Worm (Caenorhabditis elegans) whole organism, L2 larva: ENCODE data around the gene flor-1.

ENCODE experiments used
- alr-1 ChIP-seq: fragments of 150-350 bp; optimal IDR thresholded peaks from 2 replicates; lab custom pipeline; 2014; ENCODE audit warnings: missing biosample characterization, missing genetic modification characterization
- ceh-16 ChIP-seq: fragments of 150-350 bp; optimal IDR thresholded peaks from 2 replicates; lab custom pipeline; 2014; ENCODE audit warnings: missing biosample characterization, missing genetic modification characterization
- gmeb-1 ChIP-seq: fragments of 150-350 bp; optimal IDR thresholded peaks from 2 replicates; lab custom pipeline; 2014; ENCODE audit warnings: missing biosample characterization, missing genetic modification characterization
- mab-5 ChIP-seq: fragments of 150-350 bp; optimal IDR thresholded peaks from 2 replicates; lab custom pipeline; 2014; ENCODE audit warnings: missing biosample characterization, missing genetic modification characterization
- mdl-1 ChIP-seq, 2 experiments: fragments of 150-350 bp in 1 of 2; sonication (generic microtip) in 1 of 2; optimal IDR thresholded peaks; 2 replicates each; lab custom pipeline; 2017; ENCODE audit warnings: missing biosample characterization in 2 of 2, missing genetic modification characterization in 2 of 2
- nhr-21 ChIP-seq: fragments of 150-350 bp; optimal IDR thresholded peaks from 2 replicates; lab custom pipeline; 2014; ENCODE audit warnings: missing biosample characterization, missing genetic modification characterization
- sma-3 ChIP-seq: sonication (generic microtip); optimal IDR thresholded peaks from 2 replicates; lab custom pipeline; 2016; ENCODE audit warnings: missing genetic modification reagents, missing genetic modification characterization, missing compliant biosample characterization
- ztf-1 ChIP-seq: fragments of 200-800 bp; sonication (Bioruptor generic); conservative IDR thresholded peaks from 2 replicates; pipeline ENCODE4 v1.3.6; 2022; ENCODE audit warnings: missing genetic modification characterization, missing compliant biosample characterization
- ztf-11 ChIP-seq: sonication (generic microtip); optimal IDR thresholded peaks from 2 replicates; lab custom pipeline; 2017; ENCODE audit warnings: missing biosample characterization, missing genetic modification characterization

The flor-1 gene

ce11 chrV:15068378-15068777 lies 51.0 kb downstream of the flor-1 start, which contains the start of gene dnj-3:
Gene dnj-3 (plus strand): TSS chrV:15068678.
- no peak for TF ChIP-seq alr-1 (tag; lab: Kevin White, UChicago)
- no peak for TF ChIP-seq gmeb-1
- no peak for TF ChIP-seq nhr-21 (tag; lab: Kevin White, UChicago)
- TF ChIP-seq sma-3 (GFP tag; lab: Kevin White, UChicago), result no peak
- TF ChIP-seq ceh-16 (tag; lab: Kevin White, UChicago), result no peak

- TF ChIP-seq mdl-1 (tag; optimal IDR thresholded peaks at IDR 0.05; lab: Kevin White, UChicago), result no peak
- no peak for TF ChIP-seq ztf-11 (tag; lab: Kevin White, UChicago)
- no peak for TF ChIP-seq mab-5
- TF ChIP-seq ztf-1 (GFP tag; lab: Robert Waterston, UW), result no peak
- TF ChIP-seq ceh-16 (tag; lab: Kevin White, UChicago), result no peak
- TF ChIP-seq, all 48 proteins: peak for 0
Measured at ce11 chrV:15067165-15067564, 52.3 kb downstream of the flor-1 start, which contains the start of gene C25D7.10. Gene C25D7.10 (plus strand): TSS chrV:15067465.
